Worm (Caenorhabditis elegans) whole organism, dauer: ENCODE data around the gene phf-31.

Source experiments
- unc-62 ChIP-seq: sonication (generic microtip); optimal IDR thresholded peaks from 2 replicates; lab custom pipeline; 2017; ENCODE audit warnings: missing biosample characterization, missing genetic modification reagents, missing genetic modification characterization

phf-31 gene

ce11 chrX:10681698-10682097, at the start of gene phf-31:
TSS of gene phf-31 (plus strand) at chrX:10681998.
- no peak for TF ChIP-seq unc-62 (GFP tag; lab: Kevin White, UChicago)

ce11 chrX:10635608-10636007, 46.2 kb upstream of the phf-31 start, which contains the start of gene daf-12:
TSS of gene daf-12 (plus strand) at chrX:10635908.
- no peak for TF ChIP-seq unc-62 (GFP tag; lab: Kevin White, UChicago)

ce11 chrX:10637048-10637928, 44.5 kb upstream of the phf-31 start:
- TF ChIP-seq unc-62 (GFP tag; lab: Kevin White, UChicago), result no peak

ce11 chrX:10639403-10639812, 42.4 kb upstream of the phf-31 start:
- no peak for TF ChIP-seq unc-62 (GFP tag; lab: Kevin White, UChicago)

ce11 chrX:10640578-10640977, 41.2 kb upstream of the phf-31 start:
- no peak for TF ChIP-seq unc-62 (GFP tag; lab: Kevin White, UChicago)

ce11 chrX:10645148-10645547, 36.6 kb upstream of the phf-31 start:
- no peak for TF ChIP-seq unc-62 (GFP tag; lab: Kevin White, UChicago)

ce11 chrX:10647590-10648105, 34.1 kb upstream of the phf-31 start:
- TF ChIP-seq unc-62 (GFP tag; lab: Kevin White, UChicago), result no peak

ce11 chrX:10650103-10650502, 31.7 kb upstream of the phf-31 start:
- TF ChIP-seq unc-62 (GFP tag; lab: Kevin White, UChicago), result no peak

ce11 chrX:10656604-10657003, 25.2 kb upstream of the phf-31 start:
- TF ChIP-seq unc-62 (GFP tag; lab: Kevin White, UChicago), result no peak

- TF ChIP-seq unc-62 (GFP tag; lab: Kevin White, UChicago), result no peak
These were observed 22.3 kb upstream of the phf-31 start for ce11 chrX:10659508-10659907.

ce11 chrX:10664759-10665158, 17.0 kb upstream of the phf-31 start:
- no peak for TF ChIP-seq unc-62 (GFP tag; lab: Kevin White, UChicago)

ce11 chrX:10666871-10667270, 14.9 kb upstream of the phf-31 start:
- no peak for TF ChIP-seq unc-62 (GFP tag; lab: Kevin White, UChicago)

ce11 chrX:10667424-10668291, 14.1 kb upstream of the phf-31 start:
- no peak for TF ChIP-seq unc-62 (GFP tag; lab: Kevin White, UChicago)

- TF ChIP-seq unc-62 (GFP tag; lab: Kevin White, UChicago), result no peak
These were observed 11.6 kb upstream of the phf-31 start for ce11 chrX:10670198-10670597.

- TF ChIP-seq unc-62 (GFP tag; lab: Kevin White, UChicago), result no peak
These were observed 7.6 kb upstream of the phf-31 start, which contains the start of gene F13E6.2 for ce11 chrX:10674199-10674598. TSS of gene F13E6.2 (minus strand) at chrX:10674299.

ce11 chrX:10675376-10675775, 6.4 kb upstream of the phf-31 start:
- no peak for TF ChIP-seq unc-62 (GFP tag; lab: Kevin White, UChicago)
